Worm (Caenorhabditis elegans) whole organism, L2 larva: ENCODE data around the gene srh-183.

Experiments
- C34F6.9 ChIP-seq: fragments of 150-350 bp; optimal IDR thresholded peaks from 2 replicates; lab custom pipeline; 2014; ENCODE audit warnings: missing biosample characterization, missing genetic modification characterization
- F13H6.1 ChIP-seq: sonication (generic microtip); optimal IDR thresholded peaks from 2 replicates; lab custom pipeline; 2016; ENCODE audit warnings: missing genetic modification characterization, missing compliant biosample characterization
- R02D3.7 ChIP-seq: fragments of 150-350 bp; optimal IDR thresholded peaks from 2 replicates; lab custom pipeline; 2014; ENCODE audit warnings: missing biosample characterization, missing genetic modification characterization
- Y55F3AM.14 ChIP-seq: fragments of 200-800 bp; sonication (Bioruptor generic); optimal IDR thresholded peaks from 2 replicates; lab custom pipeline; 2018; ENCODE audit warnings: mild to moderate bottlenecking, missing genetic modification characterization, missing compliant biosample characterization
- ZK546.5 ChIP-seq: sonication (generic microtip); optimal IDR thresholded peaks from 2 replicates; lab custom pipeline; 2017; ENCODE audit warnings: missing biosample characterization, missing genetic modification characterization
- alr-1 ChIP-seq: fragments of 150-350 bp; optimal IDR thresholded peaks from 2 replicates; lab custom pipeline; 2014; ENCODE audit warnings: missing biosample characterization, missing genetic modification characterization
- ama-1 ChIP-seq: fragments of 150-350 bp; optimal IDR thresholded peaks from 2 replicates; lab custom pipeline; 2018; ENCODE audit warnings: inconsistent platforms
- blmp-1 ChIP-seq: sonication (generic microtip); optimal IDR thresholded peaks from 2 replicates; lab custom pipeline; 2017; ENCODE audit warnings: missing genetic modification characterization, mild to moderate bottlenecking, missing compliant biosample characterization, antibody characterized with exemption, moderate library complexity; ENCODE audit not compliant: insufficient read depth
- crh-2 ChIP-seq: sonication (generic microtip); optimal IDR thresholded peaks from 2 replicates; lab custom pipeline; 2017; ENCODE audit warnings: missing biosample characterization, missing genetic modification characterization
- elt-1 ChIP-seq: fragments of 150-350 bp; optimal IDR thresholded peaks from 2 replicates; lab custom pipeline; 2014; ENCODE audit warnings: missing biosample characterization, missing genetic modification characterization
- fos-1 ChIP-seq: fragments of 150-350 bp; optimal IDR thresholded peaks from 2 replicates; lab custom pipeline; 2014; ENCODE audit warnings: missing biosample characterization, missing genetic modification characterization
- lin-39 ChIP-seq: fragments of 150-350 bp; optimal IDR thresholded peaks from 2 replicates; lab custom pipeline; 2014; ENCODE audit warnings: missing biosample characterization, missing genetic modification reagents, missing genetic modification characterization
- mab-5 ChIP-seq: fragments of 150-350 bp; optimal IDR thresholded peaks from 2 replicates; lab custom pipeline; 2014; ENCODE audit warnings: missing biosample characterization, missing genetic modification characterization
- mbf-1 ChIP-seq: sonication (generic microtip); optimal IDR thresholded peaks from 2 replicates; lab custom pipeline; 2017; ENCODE audit warnings: missing biosample characterization, missing genetic modification characterization
- mdl-1 ChIP-seq, 2 experiments: fragments of 150-350 bp in 1 of 2; sonication (generic microtip) in 1 of 2; optimal IDR thresholded peaks; 2 replicates each; lab custom pipeline; 2017; ENCODE audit warnings: missing biosample characterization in 2 of 2, missing genetic modification characterization in 2 of 2
- nhr-10 ChIP-seq: sonication (generic microtip); optimal IDR thresholded peaks from 2 replicates; lab custom pipeline; 2017; ENCODE audit warnings: missing biosample characterization, missing genetic modification characterization
- nhr-11 ChIP-seq: fragments of 150-350 bp; optimal IDR thresholded peaks from 2 replicates; lab custom pipeline; 2014; ENCODE audit warnings: missing biosample characterization, missing genetic modification characterization
- nhr-12 ChIP-seq: fragments of 150-350 bp; optimal IDR thresholded peaks from 2 replicates; lab custom pipeline; 2014; ENCODE audit warnings: missing biosample characterization, missing genetic modification characterization
- nhr-129 ChIP-seq: fragments of 150-350 bp; optimal IDR thresholded peaks from 2 replicates; lab custom pipeline; 2014; ENCODE audit warnings: missing biosample characterization, missing genetic modification characterization
- nhr-23 ChIP-seq: fragments of 150-350 bp; optimal IDR thresholded peaks from 2 replicates; lab custom pipeline; 2014; ENCODE audit warnings: missing biosample characterization, missing genetic modification reagents, missing genetic modification characterization
- nhr-237 ChIP-seq: fragments of 150-350 bp; optimal IDR thresholded peaks from 2 replicates; lab custom pipeline; 2014; ENCODE audit warnings: missing biosample characterization, missing genetic modification characterization
- nhr-25 ChIP-seq: fragments of 150-350 bp; sonication (generic microtip); optimal IDR thresholded peaks from 3 replicates; lab custom pipeline; 2014; ENCODE audit warnings: missing biosample characterization, missing genetic modification characterization
- nhr-6 ChIP-seq: fragments of 150-350 bp; optimal IDR thresholded peaks from 2 replicates; lab custom pipeline; 2014; ENCODE audit warnings: missing biosample characterization, missing genetic modification characterization
- nhr-77 ChIP-seq: fragments of 150-350 bp; optimal IDR thresholded peaks from 2 replicates; lab custom pipeline; 2014; ENCODE audit warnings: missing biosample characterization, missing genetic modification characterization
- sem-4 ChIP-seq: fragments of 150-350 bp; optimal IDR thresholded peaks from 2 replicates; lab custom pipeline; 2014; ENCODE audit warnings: missing biosample characterization, missing genetic modification reagents, missing genetic modification characterization
- skn-1 ChIP-seq: sonication (generic microtip); optimal IDR thresholded peaks from 2 replicates; lab custom pipeline; 2017; ENCODE audit warnings: missing biosample characterization, missing genetic modification characterization
- sma-3 ChIP-seq: sonication (generic microtip); optimal IDR thresholded peaks from 2 replicates; lab custom pipeline; 2016; ENCODE audit warnings: missing genetic modification reagents, missing genetic modification characterization, missing compliant biosample characterization
- sma-9 ChIP-seq, 2 experiments: fragments of 150-350 bp in 1 of 2; sonication (generic microtip) in 1 of 2; optimal IDR thresholded peaks; 2 replicates each; lab custom pipeline; 2014 to 2016; ENCODE audit warnings: missing genetic modification characterization in 2 of 2, mild to moderate bottlenecking in 1 of 2, missing biosample characterization in 1 of 2, missing compliant biosample characterization in 1 of 2, missing genetic modification reagents in 1 of 2, moderate library complexity in 1 of 2
- snpc-4 ChIP-seq: fragments of 150-350 bp; optimal IDR thresholded peaks from 2 replicates; lab custom pipeline; 2014; ENCODE audit warnings: missing biosample characterization, missing genetic modification characterization
- unc-55 ChIP-seq: fragments of 150-350 bp; sonication (generic microtip); optimal IDR thresholded peaks from 3 replicates; lab custom pipeline; 2014; ENCODE audit warnings: missing biosample characterization, missing genetic modification reagents, missing genetic modification characterization
- zag-1 ChIP-seq: fragments of 150-350 bp; optimal IDR thresholded peaks from 2 replicates; lab custom pipeline; 2014; ENCODE audit warnings: missing biosample characterization, missing genetic modification characterization
- ztf-1 ChIP-seq: fragments of 200-800 bp; sonication (Bioruptor generic); conservative IDR thresholded peaks from 2 replicates; pipeline ENCODE4 v1.3.6; 2022; ENCODE audit warnings: missing genetic modification characterization, missing compliant biosample characterization
- ztf-11 ChIP-seq: sonication (generic microtip); optimal IDR thresholded peaks from 2 replicates; lab custom pipeline; 2017; ENCODE audit warnings: missing biosample characterization, missing genetic modification characterization
- ztf-4 ChIP-seq: fragments of 150-350 bp; optimal IDR thresholded peaks from 2 replicates; lab custom pipeline; 2014; ENCODE audit warnings: missing biosample characterization, missing genetic modification characterization

Gene srh-183

ce11 chrV:19998203-19998836 lies 20.2 kb upstream of the srh-183 start:
- TF ChIP-seq blmp-1 (tag; lab: Kevin White, UChicago) (no peak), nhr-237 (tag; lab: Kevin White, UChicago) (no peak), R02D3.7 (tag; lab: Kevin White, UChicago) (no peak), nhr-11 (tag; lab: Kevin White, UChicago) (no peak)

- TF ChIP-seq mab-5 (tag; lab: Kevin White, UChicago) (no peak), crh-2 (tag; lab: Kevin White, UChicago) (no peak), sma-3 (GFP tag; lab: Kevin White, UChicago) (no peak), nhr-77 (tag; lab: Kevin White, UChicago) (no peak), ztf-1 (GFP tag; lab: Robert Waterston, UW) (no peak), ztf-11 (tag; lab: Kevin White, UChicago) (no peak), fos-1 (tag; lab: Kevin White, UChicago) (no peak), lin-39 (no peak), F13H6.1 (no peak), nhr-10 (tag; lab: Kevin White, UChicago) (no peak), Y55F3AM.14 (GFP tag; lab: Kevin White, UChicago) (no peak), ztf-4 (tag; lab: Kevin White, UChicago) (no peak), unc-55 (GFP tag; lab: Kevin White, UChicago) (no peak), mdl-1 (tag; optimal IDR thresholded peaks at IDR 0.05; lab: Kevin White, UChicago) (no peak), blmp-1 (tag; lab: Kevin White, UChicago) (no peak), nhr-237 (tag; lab: Kevin White, UChicago) (no peak), snpc-4 (tag; lab: Kevin White, UChicago) (no peak)
These were observed 19.4 kb upstream of the srh-183 start for ce11 chrV:19997481-19997880.

- TF ChIP-seq ZK546.5, result no peak
- TF ChIP-seq alr-1, result no peak
- no peak for TF ChIP-seq nhr-25
- no peak for TF ChIP-seq sma-9 (GFP tag; optimal IDR thresholded peaks at IDR 0.05; lab: Kevin White, UChicago)
- no peak for TF ChIP-seq sma-9 (tag; optimal IDR thresholded peaks at IDR 0.05; lab: Kevin White, UChicago)
- TF ChIP-seq nhr-10 (tag; lab: Kevin White, UChicago), result no peak
- no peak for TF ChIP-seq sem-4
- no peak for TF ChIP-seq nhr-12
- TF ChIP-seq, all 48 proteins: peak for 0
These were observed 16.5 kb upstream of the srh-183 start for ce11 chrV:19994665-19995064.

ce11 chrV:19994093-19994492 lies 16.0 kb upstream of the srh-183 start, which contains the start of gene Y60A3A.25:
Gene Y60A3A.25, minus strand, starts transcription at chrV:19994193.
- no peak for TF ChIP-seq nhr-12
- no peak for TF ChIP-seq sem-4
- TF ChIP-seq nhr-129 (tag; lab: Kevin White, UChicago), result no peak
- no peak for TF ChIP-seq lin-39
- TF ChIP-seq skn-1 (tag; lab: Kevin White, UChicago), result no peak
- TF ChIP-seq snpc-4 (tag; lab: Kevin White, UChicago), result no peak
- no peak for TF ChIP-seq crh-2 (tag; lab: Kevin White, UChicago)
- TF ChIP-seq zag-1 (tag; lab: Kevin White, UChicago), result no peak
- no peak for TF ChIP-seq mab-5 (tag; lab: Kevin White, UChicago)
- TF ChIP-seq unc-55 (GFP tag; lab: Kevin White, UChicago), result no peak
- TF ChIP-seq mbf-1, result no peak
- TF ChIP-seq C34F6.9 (tag; lab: Kevin White, UChicago), result no peak
- TF ChIP-seq nhr-23 (tag; lab: Kevin White, UChicago), result no peak

- TF ChIP-seq mdl-1 (tag; optimal IDR thresholded peaks at IDR 0.05; lab: Kevin White, UChicago) (no peak), nhr-11 (tag; lab: Kevin White, UChicago) (no peak), elt-1 (tag; lab: Kevin White, UChicago) (no peak), nhr-6 (no peak), snpc-4 (tag; lab: Kevin White, UChicago) (no peak), crh-2 (tag; lab: Kevin White, UChicago) (no peak), nhr-10 (tag; lab: Kevin White, UChicago) (no peak), nhr-77 (tag; lab: Kevin White, UChicago) (no peak), ama-1 (lab: Kevin White, UChicago) (no peak)
These were observed 9.6 kb upstream of the srh-183 start, which contains the start of gene sri-67 for ce11 chrV:19987684-19988083. Gene sri-67, plus strand, starts transcription at chrV:19987984.
